Fruit fly (Drosophila melanogaster): ENCODE measurements around the gene CG4362.
A peak's percentile ranks its signal among the peaks of the same experiment; 100 is the strongest.

CG4362 gene

dm6 chr3R:20285678-20286449, 21.5 kb downstream of the CG4362 start (continued):
- TF ChIP-seq MESR4 (GFP tag; optimal IDR thresholded peaks at IDR 0.05) (no peak), toy (GFP tag; IDR thresholded peaks at IDR 0.05) (no peak), Six4 (GFP tag; optimal IDR thresholded peaks at IDR 0.05) (no peak), jigr1 (GFP tag; IDR thresholded peaks at IDR 0.05) (no peak), CG14667 (GFP tag; IDR thresholded peaks at IDR 0.05) (peak; percentile 14; the same call in 1 of the 2 replicates), sqz (GFP tag; optimal IDR thresholded peaks at IDR 0.05) (peak; percentile 55), D19A (tag; optimal IDR thresholded peaks at IDR 0.05) (peak; percentile 49), inv (GFP tag; IDR thresholded peaks at IDR 0.05; ENCODE audit: partially characterized antibody) (no peak), CG14965 (GFP tag; optimal IDR thresholded peaks at IDR 0.05; ENCODE audit: borderline replicate concordance) (no peak), Aef1 (GFP tag; IDR thresholded peaks at IDR 0.05) (no peak), HHEX (GFP tag; optimal IDR thresholded peaks at IDR 0.05) (peak; percentile 69), CG6272 (GFP tag; IDR thresholded peaks at IDR 0.05) (no peak), CG11093 (GFP tag; IDR thresholded peaks at IDR 0.05) (peak; percentile 45; the same call in 1 of the 3 replicates), HLH4C (GFP tag; IDR thresholded peaks at IDR 0.05; ENCODE audit: partially characterized antibody) (no peak), tup (GFP tag; optimal IDR thresholded peaks at IDR 0.05) (no peak), NfI (GFP tag; optimal IDR thresholded peaks at IDR 0.05) (no peak), croc (GFP tag; conservative IDR thresholded peaks at IDR 0.05) (no peak), CG8765 (GFP tag; IDR thresholded peaks at IDR 0.05) (no peak), Pdp1 (GFP tag; optimal IDR thresholded peaks at IDR 0.05) (peak in 1 of 2 experiments; percentile 63), trem (tag; optimal IDR thresholded peaks at IDR 0.05) (no peak), E2f2 (GFP tag; IDR thresholded peaks at IDR 0.05) (0 out of 2 replicates have a peak, but pooled peaks have one; percentile 12), CG8281 (tag; optimal IDR thresholded peaks at IDR 0.05) (peak; percentile 55), abd-A (tag; optimal IDR thresholded peaks at IDR 0.05) (no peak), lola (GFP tag; optimal IDR thresholded peaks at IDR 0.05) (peak in 1 of 3 experiments; percentile 56), chn (GFP tag; optimal IDR thresholded peaks at IDR 0.05) (no peak), NC2β (GFP tag; optimal IDR thresholded peaks at IDR 0.05) (peak; percentile 63), insv (GFP tag; optimal IDR thresholded peaks at IDR 0.05) (no peak), ERR (GFP tag; optimal IDR thresholded peaks at IDR 0.05) (no peak), gro (GFP tag; optimal IDR thresholded peaks at IDR 0.05) (no peak), lbe (GFP tag; optimal IDR thresholded peaks at IDR 0.05) (no peak), dm (GFP tag; optimal IDR thresholded peaks at IDR 0.05) (peak; percentile 30), CG11504 (tag; optimal IDR thresholded peaks at IDR 0.05) (peak; percentile 66), pan (optimal IDR thresholded peaks at IDR 0.05) (no peak), pan (GFP tag; optimal IDR thresholded peaks at IDR 0.05 in 1 of 2, IDR thresholded peaks at IDR 0.05 in 1 of 2) (no peak), CG7271 (tag; optimal IDR thresholded peaks at IDR 0.05) (no peak), Hmr (GFP tag; optimal IDR thresholded peaks at IDR 0.05) (no peak), CG17385 (GFP tag; optimal IDR thresholded peaks at IDR 0.05) (peak; percentile 35), CG10462 (GFP tag; optimal IDR thresholded peaks at IDR 0.05) (no peak), fd3F (GFP tag; optimal IDR thresholded peaks at IDR 0.05) (no peak), Nf-YB (GFP tag; optimal IDR thresholded peaks at IDR 0.05) (peak; percentile 26), cwo (GFP tag; optimal IDR thresholded peaks at IDR 0.05) (no peak), ro (GFP tag; IDR thresholded peaks at IDR 0.05) (0 out of 2 replicates have a peak, but pooled peaks have one; percentile 8), CG6654 (GFP tag; optimal IDR thresholded peaks at IDR 0.05) (no peak), mld (GFP tag; IDR thresholded peaks at IDR 0.05; ENCODE audit: partially characterized antibody) (no peak), bab2 (GFP tag; optimal IDR thresholded peaks at IDR 0.05) (peak; percentile 81), D19B (GFP tag; optimal IDR thresholded peaks at IDR 0.05) (no peak), gt (GFP tag; IDR thresholded peaks at IDR 0.05) (peak; percentile 6; the same call in 1 of the 2 replicates), CG4328 (GFP tag; optimal IDR thresholded peaks at IDR 0.05) (peak; percentile 76)
